Worm (Caenorhabditis elegans) whole organism, L4 larva: ENCODE measurements around the gene gba-1.
A peak's percentile ranks its signal among the peaks of the same experiment; 100 is the strongest.

Source experiments
- T20F7.1 ChIP-seq: fragments of 200-800 bp; sonication (Bioruptor generic); optimal IDR thresholded peaks from 2 replicates; lab custom pipeline; 2018; ENCODE audit warnings: mild to moderate bottlenecking, missing genetic modification characterization, missing compliant biosample characterization
- Y5F2A.4 ChIP-seq: fragments of 200-800 bp; sonication (Bioruptor generic); optimal IDR thresholded peaks from 2 replicates; lab custom pipeline; 2018; ENCODE audit warnings: mild to moderate bottlenecking, missing genetic modification characterization, missing compliant biosample characterization
- ZK546.5 ChIP-seq, 2 experiments: sonication (generic microtip); optimal IDR thresholded peaks; 2 replicates each; lab custom pipeline; 2017; ENCODE audit warnings: missing biosample characterization in 2 of 2, missing genetic modification characterization in 2 of 2
- aha-1 ChIP-seq: fragments of 150-350 bp; peaks from one replicate; lab custom pipeline; 2014; ENCODE audit warnings: missing biosample characterization, missing genetic modification characterization
- attf-4 ChIP-seq: sonication (generic microtip); optimal IDR thresholded peaks from 3 replicates; lab custom pipeline; 2017; ENCODE audit warnings: missing biosample characterization, missing genetic modification characterization
- ceh-20 ChIP-seq: fragments of 200-800 bp; sonication (Bioruptor generic); IDR thresholded peaks from 2 replicates; pipeline ENCODE4 v1.3.6; 2022; ENCODE audit warnings: missing genetic modification reagents, missing genetic modification characterization, missing compliant biosample characterization
- ceh-28 ChIP-seq: fragments of 150-350 bp; optimal IDR thresholded peaks from 2 replicates; lab custom pipeline; 2014; ENCODE audit warnings: missing biosample characterization, missing genetic modification reagents, missing genetic modification characterization
- ceh-32 ChIP-seq: sonication (generic microtip); optimal IDR thresholded peaks from 2 replicates; lab custom pipeline; 2016; ENCODE audit warnings: mild to moderate bottlenecking, missing genetic modification characterization, missing compliant biosample characterization; ENCODE audit not compliant: poor library complexity
- ceh-62 ChIP-seq: sonication (generic microtip); optimal IDR thresholded peaks from 2 replicates; lab custom pipeline; 2017; ENCODE audit warnings: missing biosample characterization, missing genetic modification characterization
- ces-1 ChIP-seq: fragments of 150-350 bp; sonication (generic microtip); optimal IDR thresholded peaks from 4 replicates; lab custom pipeline; 2014; ENCODE audit warnings: missing biosample characterization, missing genetic modification reagents, missing genetic modification characterization
- dpl-1 ChIP-seq: fragments of 150-350 bp; optimal IDR thresholded peaks from 2 replicates; lab custom pipeline; 2014; ENCODE audit warnings: missing biosample characterization, missing genetic modification reagents, missing genetic modification characterization
- dve-1 ChIP-seq: sonication (generic microtip); optimal IDR thresholded peaks from 2 replicates; lab custom pipeline; 2017; ENCODE audit warnings: antibody characterized with exemption, mild to moderate bottlenecking, missing genetic modification characterization, missing compliant biosample characterization; ENCODE audit not compliant: insufficient read depth
- fkh-10 ChIP-seq: fragments of 150-350 bp; optimal IDR thresholded peaks from 2 replicates; lab custom pipeline; 2014; ENCODE audit warnings: missing biosample characterization, missing genetic modification reagents, missing genetic modification characterization
- gei-8 ChIP-seq: fragments of 200-800 bp; sonication (Bioruptor generic); optimal IDR thresholded peaks from 2 replicates; lab custom pipeline; 2018; ENCODE audit warnings: mild to moderate bottlenecking, missing genetic modification characterization, missing compliant biosample characterization
- hlh-11 ChIP-seq: fragments of 200-800 bp; sonication (Bioruptor generic); optimal IDR thresholded peaks from 2 replicates; lab custom pipeline; 2018; ENCODE audit warnings: mild to moderate bottlenecking, missing genetic modification characterization, missing compliant biosample characterization
- hlh-30 ChIP-seq: sonication (generic microtip); optimal IDR thresholded peaks from 2 replicates; lab custom pipeline; 2017; ENCODE audit warnings: antibody characterized with exemption, mild to moderate bottlenecking, missing genetic modification characterization, missing compliant biosample characterization; ENCODE audit not compliant: insufficient read depth
- hmg-1.1 ChIP-seq: fragments of 200-800 bp; sonication (Bioruptor generic); IDR thresholded peaks from 2 replicates; pipeline ENCODE4 v1.3.6; 2022; ENCODE audit warnings: missing genetic modification reagents, missing genetic modification characterization, missing compliant biosample characterization
- jun-1 ChIP-seq: fragments of 150-350 bp; optimal IDR thresholded peaks from 2 replicates; lab custom pipeline; 2014; ENCODE audit warnings: missing biosample characterization, missing genetic modification reagents, missing genetic modification characterization
- lin-13 ChIP-seq: fragments of 150-350 bp; optimal IDR thresholded peaks from 2 replicates; lab custom pipeline; 2014; ENCODE audit warnings: missing biosample characterization, missing genetic modification reagents, missing genetic modification characterization
- lin-15B ChIP-seq: fragments of 150-350 bp; sonication (generic microtip); optimal IDR thresholded peaks from 3 replicates; lab custom pipeline; 2014; ENCODE audit warnings: missing biosample characterization, missing genetic modification characterization
- lin-29 ChIP-seq: fragments of 200-800 bp; sonication (Bioruptor generic); IDR thresholded peaks from 2 replicates; pipeline ENCODE4 v1.3.6; 2022; ENCODE audit warnings: missing genetic modification reagents, missing genetic modification characterization, missing compliant biosample characterization
- lin-38 ChIP-seq: fragments of 200-800 bp; sonication (Bioruptor generic); IDR thresholded peaks from 2 replicates; pipeline ENCODE4 v1.3.6; 2022; ENCODE audit warnings: missing genetic modification reagents, missing genetic modification characterization, missing compliant biosample characterization
- lir-3 ChIP-seq: sonication (generic microtip); optimal IDR thresholded peaks from 2 replicates; lab custom pipeline; 2016; ENCODE audit warnings: mild to moderate bottlenecking, missing genetic modification characterization, missing compliant biosample characterization
- lsy-2 ChIP-seq, 2 experiments: fragments of 150-350 bp in 1 of 2; sonication (generic microtip) in 1 of 2; optimal IDR thresholded peaks; 2 replicates each; lab custom pipeline; 2014 to 2017; ENCODE audit warnings: missing biosample characterization in 2 of 2, missing genetic modification characterization in 2 of 2
- madf-9 ChIP-seq: fragments of 200-800 bp; sonication (Bioruptor generic); conservative IDR thresholded peaks from 2 replicates; pipeline ENCODE4 v1.3.6; 2022; ENCODE audit warnings: missing genetic modification reagents, missing genetic modification characterization, missing compliant biosample characterization
- mdl-1 ChIP-seq, 2 experiments: fragments of 150-350 bp in 1 of 2; sonication (generic microtip) in 1 of 2; optimal IDR thresholded peaks; 2 replicates each; lab custom pipeline; 2014 to 2017; ENCODE audit warnings: missing biosample characterization in 2 of 2, missing genetic modification characterization in 2 of 2
- mep-1 ChIP-seq: fragments of 150-350 bp; sonication (generic microtip); optimal IDR thresholded peaks from 3 replicates; lab custom pipeline; 2014; ENCODE audit warnings: missing biosample characterization, missing genetic modification characterization
- mes-2 ChIP-seq: sonication (generic microtip); optimal IDR thresholded peaks from 2 replicates; lab custom pipeline; 2016; ENCODE audit warnings: missing genotype, mild to moderate bottlenecking, missing genetic modification characterization, missing compliant biosample characterization; ENCODE audit not compliant: poor library complexity, severe bottlenecking
- mxl-2 ChIP-seq: fragments of 200-800 bp; sonication (Bioruptor generic); conservative IDR thresholded peaks from 2 replicates; pipeline ENCODE4 v1.3.6; 2022; ENCODE audit warnings: missing genetic modification reagents, missing genetic modification characterization, missing compliant biosample characterization
- nhr-28 ChIP-seq: fragments of 150-350 bp; optimal IDR thresholded peaks from 2 replicates; lab custom pipeline; 2014; ENCODE audit warnings: missing biosample characterization, missing genetic modification characterization
- nhr-6 ChIP-seq: fragments of 150-350 bp; optimal IDR thresholded peaks from 2 replicates; lab custom pipeline; 2014; ENCODE audit warnings: missing biosample characterization, missing genetic modification characterization
- nhr-76 ChIP-seq: fragments of 150-350 bp; optimal IDR thresholded peaks from 2 replicates; lab custom pipeline; 2014; ENCODE audit warnings: missing biosample characterization, missing genetic modification characterization
- pha-4 ChIP-seq, 2 experiments: fragments of 150-350 bp in 1 of 2; fragments of 200-800 bp in 1 of 2; sonication (Bioruptor generic) in 1 of 2; IDR thresholded peaks in 1 of 2; optimal IDR thresholded peaks in 1 of 2; 2 replicates each; pipeline versions ENCODE4 v1.3.6 to Lab custom; 2014 to 2022; ENCODE audit warnings: missing genetic modification characterization in 2 of 2, missing genetic modification reagents in 2 of 2, missing biosample characterization in 1 of 2, missing compliant biosample characterization in 1 of 2
- rbr-2 ChIP-seq: sonication (generic microtip); optimal IDR thresholded peaks from 2 replicates; lab custom pipeline; 2016; ENCODE audit warnings: missing genotype, missing genetic modification characterization, missing compliant biosample characterization
- saeg-2 ChIP-seq: fragments of 200-800 bp; sonication (Bioruptor generic); IDR thresholded peaks from 2 replicates; pipeline ENCODE4 v1.3.6; 2022; ENCODE audit warnings: missing genetic modification reagents, missing genetic modification characterization, missing compliant biosample characterization
- unc-62 ChIP-seq, 3 experiments: fragments of 150-350 bp in 1 of 3; sonication (generic microtip); optimal IDR thresholded peaks in 2 of 3; peaks in 1 of 3; 1 replicate in 1 of 3; 2 replicates in 2 of 3; lab custom pipeline; 2014 to 2017; ENCODE audit warnings: missing biosample characterization in 3 of 3, missing genetic modification characterization in 3 of 3, missing genetic modification reagents in 3 of 3, missing genotype in 1 of 3
- vab-7 ChIP-seq: fragments of 200-800 bp; sonication (Bioruptor generic); IDR thresholded peaks from 2 replicates; pipeline ENCODE4 v1.3.6; 2022; ENCODE audit warnings: missing genetic modification reagents, missing genetic modification characterization, missing compliant biosample characterization
- zip-11 ChIP-seq: fragments of 200-800 bp; sonication (Bioruptor generic); IDR thresholded peaks from 2 replicates; pipeline ENCODE4 v1.3.6; 2022; ENCODE audit warnings: missing genetic modification characterization, missing compliant biosample characterization

Gene gba-1

ce11 chrII:2190522-2190921, 14.0 kb downstream of the gba-1 start:
- TF ChIP-seq saeg-2 (no peak), Y5F2A.4 (GFP tag; lab: Kevin White, UChicago) (no peak), aha-1 (peak; percentile 95), jun-1 (tag; lab: Kevin White, UChicago) (no peak), hlh-11 (no peak)

- TF ChIP-seq ceh-62 (tag; lab: Kevin White, UChicago), result no peak
- TF ChIP-seq aha-1, result peak; percentile 84
Measured at ce11 chrII:2191383-2191782, 14.8 kb downstream of the gba-1 start.

- TF ChIP-seq lin-29 (GFP tag; lab: Robert Waterston, UW) (no peak), ceh-28 (tag; lab: Kevin White, UChicago) (peak; percentile 71)
- TF ChIP-seq, all 104 proteins: peak for 1
Measured at ce11 chrII:2192267-2192666, 15.7 kb downstream of the gba-1 start.

- TF ChIP-seq mes-2 (tag; lab: Kevin White, UChicago), result peak; percentile 52
- peak; percentile 6 for TF ChIP-seq hlh-30 (tag; lab: Kevin White, UChicago)
- peak; percentile 37 for TF ChIP-seq rbr-2 (tag; lab: Kevin White, UChicago)
- TF ChIP-seq nhr-28, result peak; percentile 82
- peak; percentile 31 for TF ChIP-seq hlh-11
- TF ChIP-seq nhr-6 (tag; lab: Kevin White, UChicago), result peak; percentile 66
- TF ChIP-seq madf-9 (GFP tag; lab: Robert Waterston, UW), result no peak
- no peak for TF ChIP-seq nhr-76 (tag; lab: Kevin White, UChicago)
- TF ChIP-seq mep-1 (tag; lab: Kevin White, UChicago), result peak; percentile 62
- TF ChIP-seq zip-11 (GFP tag; lab: Robert Waterston, UW), result no peak
- peak; percentile 6 for TF ChIP-seq dpl-1 (GFP tag; lab: Kevin White, UChicago)
- peak; percentile 33; the same call in 1 of the 2 replicates for TF ChIP-seq pha-4 (GFP tag; IDR thresholded peaks at IDR 0.05; lab: Robert Waterston, UW)
- TF ChIP-seq pha-4 (tag; optimal IDR thresholded peaks at IDR 0.05; lab: Kevin White, UChicago), result peak; percentile 93
- TF ChIP-seq vab-7 (GFP tag; lab: Robert Waterston, UW), result no peak
- peak; percentile 70 for TF ChIP-seq fkh-10
- peak in 1 of 2 experiments; percentile 67 for TF ChIP-seq lsy-2 (tag; optimal IDR thresholded peaks at IDR 0.05; lab: Kevin White, UChicago)
- TF ChIP-seq lin-13 (GFP tag; lab: Kevin White, UChicago), result peak; percentile 31
- TF ChIP-seq dve-1 (tag; lab: Kevin White, UChicago), result peak; percentile 48
- 0 out of 2 replicates have a peak, but pooled peaks have one; percentile 26 for TF ChIP-seq hmg-1.1 (GFP tag; lab: Robert Waterston, UW)
Measured at ce11 chrII:2195541-2195940, 19.0 kb downstream of the gba-1 start.

- TF ChIP-seq lir-3 (no peak), ceh-20 (0 out of 2 replicates have a peak, but pooled peaks have one; percentile 14), unc-62 (GFP tag; optimal IDR thresholded peaks at IDR 0.05 in 1 of 2; lab: Kevin White, UChicago) (peak in 1 of 2 experiments; percentile 98), unc-62 (tag; optimal IDR thresholded peaks at IDR 0.05; lab: Kevin White, UChicago) (no peak)
Measured at ce11 chrII:2196742-2197141, 20.2 kb downstream of the gba-1 start.

ce11 chrII:2197555-2198288, 21.2 kb downstream of the gba-1 start, which contains the start of gene C33C12.1:
Gene C33C12.1 (plus strand): TSS chrII:2198238.
- TF ChIP-seq lsy-2 (tag; optimal IDR thresholded peaks at IDR 0.05; lab: Kevin White, UChicago) (peak in 1 of 2 experiments; percentile 24), ceh-20 (no peak), vab-7 (GFP tag; lab: Robert Waterston, UW) (no peak), mxl-2 (GFP tag; lab: Robert Waterston, UW) (no peak), lin-15B (tag; lab: Kevin White, UChicago) (no peak), hlh-11 (no peak), ZK546.5 (tag; optimal IDR thresholded peaks at IDR 0.05; lab: Kevin White, UChicago) (no peak), ceh-32 (no peak), fkh-10 (peak; percentile 55), ces-1 (GFP tag; lab: Kevin White, UChicago) (no peak), hlh-30 (tag; lab: Kevin White, UChicago) (peak; percentile 16), mdl-1 (tag; optimal IDR thresholded peaks at IDR 0.05; lab: Kevin White, UChicago) (peak in 1 of 2 experiments; percentile 13), nhr-28 (no peak), gei-8 (GFP tag; lab: Kevin White, UChicago) (no peak), attf-4 (tag; lab: Kevin White, UChicago) (no peak), T20F7.1 (GFP tag; lab: Kevin White, UChicago) (no peak), lin-38 (no peak), mes-2 (tag; lab: Kevin White, UChicago) (peak; percentile 30)
